Worm (Caenorhabditis elegans): Measurements from ENCODE around the gene H40L08.3.

ce11 chrX:15079406-15079805, 3.5 kb upstream of the H40L08.3 start:
- no peak for TF ChIP-seq flh-1 (GFP tag; optimal IDR thresholded peaks at IDR 0.05)
- no peak for TF ChIP-seq nhr-76 (tag; optimal IDR thresholded peaks at IDR 0.05)
- TF ChIP-seq pha-4 (tag; optimal IDR thresholded peaks at IDR 0.05), result no peak
- TF ChIP-seq nhr-237 (tag; optimal IDR thresholded peaks at IDR 0.05), result no peak
- no peak for TF ChIP-seq lin-13 (tag; optimal IDR thresholded peaks at IDR 0.05)
- no peak for TF ChIP-seq sem-2 (GFP tag; optimal IDR thresholded peaks at IDR 0.05)
- no peak for TF ChIP-seq zip-8 (tag; optimal IDR thresholded peaks at IDR 0.05)
- no peak for TF ChIP-seq elt-3 (tag; optimal IDR thresholded peaks at IDR 0.05)

Data from whole organism, mixed stage, embryonic.